Fruit fly (Drosophila melanogaster) whole organism, embryonic: ENCODE data around the gene CG13367.

Experiments
- ATbp ChIP-seq: fragments of 200-800 bp; sonication (Bioruptor generic); optimal IDR thresholded peaks from 2 replicates; lab custom pipeline; 2017; ENCODE audit warnings: missing biosample characterization, mild to moderate bottlenecking, missing genetic modification characterization, missing genetic modification reagents
- Atf6 ChIP-seq: fragments of 200-800 bp; sonication (Bioruptor generic); IDR thresholded peaks from 2 replicates; pipeline ENCODE4 v1.3.6; 2022; ENCODE audit warnings: missing biosample characterization, missing genetic modification characterization
- CG11560 ChIP-seq: fragments of 200-800 bp; sonication (Bioruptor generic); IDR thresholded peaks from 3 replicates; pipeline ENCODE4 v1.3.6; 2022; ENCODE audit warnings: missing biosample characterization, missing genetic modification characterization
- CG12299 ChIP-seq: fragments of 200-800 bp; sonication (Bioruptor generic); optimal IDR thresholded peaks from 2 replicates; lab custom pipeline; 2018; ENCODE audit warnings: missing biosample characterization, mild to moderate bottlenecking, missing genetic modification characterization
- CG14014 ChIP-seq: fragments of 200-800 bp; sonication (Bioruptor generic); IDR thresholded peaks from 2 replicates; pipeline ENCODE4 v1.3.6; 2022; ENCODE audit warnings: missing biosample characterization, missing genetic modification characterization
- CG15479 ChIP-seq: fragments of 200-800 bp; sonication (Bioruptor generic); optimal IDR thresholded peaks from 3 replicates; lab custom pipeline; 2019; ENCODE audit warnings: missing biosample characterization, mild to moderate bottlenecking, missing genetic modification characterization, moderate library complexity
- CG17361 ChIP-seq: fragments of 200-800 bp; sonication (Bioruptor generic); IDR thresholded peaks from 3 replicates; pipeline ENCODE4 v1.3.6; 2022; ENCODE audit warnings: missing biosample characterization, missing genetic modification characterization
- CG2678 ChIP-seq: fragments of 200-800 bp; sonication (Bioruptor generic); optimal IDR thresholded peaks from 3 replicates; lab custom pipeline; 2019; ENCODE audit warnings: missing biosample characterization, mild to moderate bottlenecking, missing genetic modification characterization, moderate library complexity
- CG3847 ChIP-seq: fragments of 200-800 bp; sonication (Bioruptor generic); IDR thresholded peaks from 2 replicates; pipeline ENCODE4 v1.3.6; 2022; ENCODE audit warnings: missing biosample characterization, missing genetic modification characterization
- CG6689 ChIP-seq: fragments of 200-800 bp; sonication (Bioruptor generic); IDR thresholded peaks from 2 replicates; pipeline ENCODE4 v1.3.6; 2022; ENCODE audit warnings: missing biosample characterization, missing genetic modification characterization
- CG6813 ChIP-seq: fragments of 200-800 bp; sonication (Bioruptor generic); optimal IDR thresholded peaks from 2 replicates; lab custom pipeline; 2017; ENCODE audit warnings: missing biosample characterization, missing genetic modification characterization, mild to moderate bottlenecking, moderate library complexity, missing genetic modification reagents
- CG7839 ChIP-seq: fragments of 200-800 bp; sonication (Bioruptor generic); optimal IDR thresholded peaks from 3 replicates; lab custom pipeline; 2018; ENCODE audit warnings: missing biosample characterization, mild to moderate bottlenecking, missing genetic modification characterization, moderate library complexity
- CG8290 ChIP-seq, 3 experiments: fragments of 200-800 bp; sonication (Bioruptor generic); optimal IDR thresholded peaks; 2 replicates each; lab custom pipeline; 2016 to 2019; ENCODE audit warnings: missing biosample characterization in 3 of 3, missing genetic modification characterization in 3 of 3, mild to moderate bottlenecking in 2 of 3, moderate library complexity in 1 of 3
- CG9609 ChIP-seq: fragments of 200-800 bp; sonication (Bioruptor generic); optimal IDR thresholded peaks from 3 replicates; lab custom pipeline; 2016; ENCODE audit warnings: missing biosample characterization, missing genetic modification characterization
- D ChIP-seq, 2 experiments: fragments of 200-800 bp in 1 of 2; fragments of >200 bp in 1 of 2; sonication (Bioruptor generic) in 1 of 2; optimal IDR thresholded peaks; 2 replicates in 1 of 2; 3 replicates in 1 of 2; lab custom pipeline; 2017; ENCODE audit warnings: mild to moderate bottlenecking in 1 of 2, missing biosample characterization in 1 of 2, missing genetic modification characterization in 1 of 2, missing genetic modification reagents in 1 of 2
- Deaf1 ChIP-seq: fragments of 200-800 bp; optimal IDR thresholded peaks from 3 replicates; lab custom pipeline; 2019; ENCODE audit warnings: missing biosample characterization, mild to moderate bottlenecking, missing genetic modification characterization, moderate library complexity
- Dek ChIP-seq: fragments of 200-800 bp; sonication (Bioruptor generic); optimal IDR thresholded peaks from 3 replicates; lab custom pipeline; 2019; ENCODE audit warnings: missing biosample characterization, mild to moderate bottlenecking, missing genetic modification characterization, moderate library complexity
- Dll ChIP-seq: fragments of 200-800 bp; sonication (Bioruptor generic); IDR thresholded peaks from 4 replicates; pipeline ENCODE4 v1.3.6; 2022; ENCODE audit warnings: missing biosample characterization, missing genetic modification characterization; ENCODE audit not compliant: partially characterized antibody
- Dref ChIP-seq: fragments of 200-800 bp; sonication (Bioruptor generic); IDR thresholded peaks from 2 replicates; pipeline ENCODE4 v1.3.6; 2022; ENCODE audit warnings: missing biosample characterization, missing genetic modification characterization
- ERR ChIP-seq: fragments of 200-800 bp; sonication (Bioruptor generic); optimal IDR thresholded peaks from 2 replicates; lab custom pipeline; 2016; ENCODE audit warnings: missing biosample characterization, missing genetic modification characterization
- HLH4C ChIP-seq: fragments of 200-800 bp; sonication (Bioruptor generic); IDR thresholded peaks from 3 replicates; pipeline ENCODE4 v1.3.6; 2022; ENCODE audit warnings: missing biosample characterization, missing genetic modification characterization; ENCODE audit not compliant: partially characterized antibody
- Lhr ChIP-seq: fragments of 200-800 bp; sonication (Bioruptor generic); optimal IDR thresholded peaks from 3 replicates; lab custom pipeline; 2017; ENCODE audit warnings: mild to moderate bottlenecking, missing biosample characterization, missing genetic modification reagents, missing genetic modification characterization
- MESR4 ChIP-seq: fragments of 200-800 bp; sonication (Bioruptor generic); optimal IDR thresholded peaks from 2 replicates; lab custom pipeline; 2018; ENCODE audit warnings: missing biosample characterization, mild to moderate bottlenecking, missing genetic modification characterization, moderate library complexity
- NFAT ChIP-seq: fragments of 200-800 bp; sonication (Bioruptor generic); IDR thresholded peaks from 2 replicates; pipeline ENCODE4 v1.3.6; 2022; ENCODE audit warnings: missing biosample characterization, missing genetic modification characterization
- Sin3A ChIP-seq: fragments of >200 bp; optimal IDR thresholded peaks from 2 replicates; lab custom pipeline; 2018
- Sox102F ChIP-seq: fragments of 200-800 bp; sonication (Bioruptor generic); optimal IDR thresholded peaks from 2 replicates; lab custom pipeline; 2018; ENCODE audit warnings: missing biosample characterization, mild to moderate bottlenecking, missing genetic modification characterization, moderate library complexity
- Spps ChIP-seq: fragments of 200-800 bp; sonication (Bioruptor generic); optimal IDR thresholded peaks from 2 replicates; lab custom pipeline; 2018; ENCODE audit warnings: missing biosample characterization, mild to moderate bottlenecking, missing genetic modification characterization
- ara ChIP-seq: fragments of 200-800 bp; sonication (Bioruptor generic); IDR thresholded peaks from 2 replicates; pipeline ENCODE4 v1.3.6; 2022; ENCODE audit warnings: missing biosample characterization, missing genetic modification characterization
- ash1 ChIP-seq: fragments of 200-800 bp; sonication (Bioruptor generic); optimal IDR thresholded peaks from 2 replicates; lab custom pipeline; 2018; ENCODE audit warnings: missing biosample characterization, mild to moderate bottlenecking, missing genetic modification characterization
- chif ChIP-seq, 2 experiments: fragments of 200-800 bp; sonication (Bioruptor generic); optimal IDR thresholded peaks; 3 replicates each; lab custom pipeline; 2016; ENCODE audit warnings: missing biosample characterization in 2 of 2, missing genetic modification characterization in 2 of 2
- dmrt99B ChIP-seq: fragments of 200-800 bp; sonication (Bioruptor generic); optimal IDR thresholded peaks from 2 replicates; lab custom pipeline; 2018; ENCODE audit warnings: missing biosample characterization, mild to moderate bottlenecking, missing genetic modification characterization, moderate library complexity
- ems ChIP-seq: fragments of 200-800 bp; sonication (Bioruptor generic); optimal IDR thresholded peaks from 3 replicates; lab custom pipeline; 2016; ENCODE audit warnings: missing biosample characterization, missing genetic modification characterization
- esg ChIP-seq: fragments of 200-800 bp; sonication (Bioruptor generic); conservative IDR thresholded peaks from 2 replicates; pipeline ENCODE4 v1.3.6; 2022; ENCODE audit warnings: missing biosample characterization, missing genetic modification characterization
- gce ChIP-seq: fragments of 200-800 bp; sonication (Bioruptor generic); IDR thresholded peaks from 3 replicates; pipeline ENCODE4 v1.3.6; 2022; ENCODE audit warnings: missing biosample characterization, missing genetic modification characterization
- gcm ChIP-seq: fragments of 200-800 bp; sonication (Bioruptor generic); optimal IDR thresholded peaks from 2 replicates; lab custom pipeline; 2019; ENCODE audit warnings: missing biosample characterization, mild to moderate bottlenecking, missing genetic modification characterization, moderate library complexity
- gcm2 ChIP-seq: fragments of 200-800 bp; sonication (Bioruptor generic); optimal IDR thresholded peaks from 2 replicates; lab custom pipeline; 2016; ENCODE audit warnings: missing biosample characterization, missing genetic modification characterization
- gsb-n ChIP-seq: fragments of 200-800 bp; sonication (Bioruptor generic); optimal IDR thresholded peaks from 3 replicates; lab custom pipeline; 2018; ENCODE audit warnings: missing biosample characterization, mild to moderate bottlenecking, missing genetic modification characterization
- lbe ChIP-seq: fragments of 200-800 bp; sonication (Bioruptor generic); optimal IDR thresholded peaks from 2 replicates; lab custom pipeline; 2016; ENCODE audit warnings: missing biosample characterization, mild to moderate bottlenecking, missing genetic modification characterization
- lmd ChIP-seq: fragments of 200-800 bp; sonication (Bioruptor generic); IDR thresholded peaks from 2 replicates; pipeline ENCODE4 v1.3.6; 2022; ENCODE audit warnings: missing biosample characterization, missing genetic modification characterization
- maf-S ChIP-seq: fragments of 200-800 bp; sonication (Bioruptor generic); optimal IDR thresholded peaks from 2 replicates; lab custom pipeline; 2016; ENCODE audit warnings: missing biosample characterization, missing genetic modification characterization
- mam ChIP-seq: fragments of 200-800 bp; sonication (Bioruptor generic); optimal IDR thresholded peaks from 3 replicates; lab custom pipeline; 2016; ENCODE audit warnings: missing biosample characterization, missing genetic modification characterization
- nmo ChIP-seq: fragments of 200-800 bp; sonication (Bioruptor generic); optimal IDR thresholded peaks from 2 replicates; lab custom pipeline; 2018; ENCODE audit warnings: missing biosample characterization, mild to moderate bottlenecking, missing genetic modification characterization, moderate library complexity
- pan ChIP-seq, 4 experiments: fragments of >200 bp in 3 of 4; fragments of 200-800 bp in 1 of 4; sonication (Bioruptor generic) in 1 of 4; optimal IDR thresholded peaks in 3 of 4; IDR thresholded peaks in 1 of 4; 2 replicates each; pipeline versions ENCODE4 v1.3.6 to Lab custom; 2017 to 2022; ENCODE audit warnings: missing biosample characterization in 2 of 4, missing genetic modification characterization in 2 of 4, mixed read lengths in 1 of 4
- peb ChIP-seq: fragments of 200-800 bp; sonication (Bioruptor generic); IDR thresholded peaks from 2 replicates; pipeline ENCODE4 v1.3.6; 2022; ENCODE audit warnings: missing biosample characterization, missing genetic modification characterization
- ranshi ChIP-seq: fragments of 200-800 bp; sonication (Bioruptor generic); IDR thresholded peaks from 2 replicates; pipeline ENCODE4 v1.3.6; 2022; ENCODE audit warnings: missing biosample characterization, missing genetic modification characterization
- sens-2 ChIP-seq: fragments of 200-800 bp; sonication (Bioruptor generic); IDR thresholded peaks from 2 replicates; pipeline ENCODE4 v1.3.6; 2022; ENCODE audit warnings: missing biosample characterization, missing genetic modification characterization
- slbo ChIP-seq: fragments of 200-800 bp; sonication (Bioruptor generic); IDR thresholded peaks from 2 replicates; pipeline ENCODE4 v1.3.6; 2022; ENCODE audit warnings: missing biosample characterization, missing genetic modification characterization
- unc-4 ChIP-seq: fragments of 200-800 bp; sonication (Bioruptor generic); IDR thresholded peaks from 2 replicates; pipeline ENCODE4 v1.3.6; 2022; ENCODE audit warnings: missing biosample characterization, missing genetic modification characterization; ENCODE audit not compliant: partially characterized antibody

Gene CG13367

dm6 chrX:621132-621555, 23.4 kb upstream of the CG13367 start, which contains the start of the genes CG13365 and Vsp37A (continued):
- peak; percentile 17 for TF ChIP-seq ems (GFP tag; lab: Kevin White, UChicago)
- peak; percentile 64 for TF ChIP-seq CG2678 (tag; lab: Kevin White, UChicago)
- peak; percentile 25; the same call in 1 of the 2 replicates for TF ChIP-seq Dref
- TF ChIP-seq slbo (GFP tag; lab: Robert Waterston, UW), result peak; percentile 52
- 0 out of 2 replicates have a peak, but pooled peaks have one; percentile 23 for TF ChIP-seq unc-4 (GFP tag; lab: Robert Waterston, UW)
- no peak for TF ChIP-seq lbe (GFP tag; lab: Kevin White, UChicago)
- no peak for TF ChIP-seq MESR4 (GFP tag; lab: Kevin White, UChicago)
- TF ChIP-seq esg (GFP tag; lab: Robert Waterston, UW), result no peak
- 0 out of 2 replicates have a peak, but pooled peaks have one; percentile 19 for TF ChIP-seq Atf6
- no peak for TF ChIP-seq sens-2 (GFP tag; lab: Robert Waterston, UW)
- no peak for TF ChIP-seq D (optimal IDR thresholded peaks at IDR 0.05; lab: Kevin White, UChicago)
- peak; percentile 11 for TF ChIP-seq D (GFP tag; optimal IDR thresholded peaks at IDR 0.05; lab: Kevin White, UChicago)
- no peak for TF ChIP-seq CG15479 (GFP tag; lab: Kevin White, UChicago)
- TF ChIP-seq CG6689 (GFP tag; lab: Robert Waterston, UW), result peak; percentile 30; the same call in 1 of the 2 replicates
- peak; percentile 18 for TF ChIP-seq gsb-n (tag; lab: Kevin White, UChicago)
- TF ChIP-seq CG14014 (GFP tag; lab: Robert Waterston, UW), result peak; percentile 48; the same call in 1 of the 2 replicates
- no peak for TF ChIP-seq gcm2 (GFP tag; lab: Kevin White, UChicago)
- TF ChIP-seq mam (GFP tag; lab: Kevin White, UChicago), result peak; percentile 44
- TF ChIP-seq maf-S (GFP tag; lab: Kevin White, UChicago), result peak; percentile 25
- TF ChIP-seq Lhr, result peak; percentile 56
- TF ChIP-seq CG8290 (GFP tag; optimal IDR thresholded peaks at IDR 0.05; lab: Kevin White, UChicago), result peak; percentile 9
- TF ChIP-seq CG8290 (tag; optimal IDR thresholded peaks at IDR 0.05; lab: Kevin White, UChicago), result peak in 1 of 2 experiments; percentile 29
- TF ChIP-seq ATbp (GFP tag; lab: Kevin White, UChicago), result peak; percentile 57
- TF ChIP-seq chif (GFP tag; optimal IDR thresholded peaks at IDR 0.05; lab: Kevin White, UChicago), result peak; percentile 21 to 31
- no peak for TF ChIP-seq CG6813 (GFP tag; lab: Kevin White, UChicago)
- TF ChIP-seq gcm (GFP tag; lab: Kevin White, UChicago), result no peak

- TF ChIP-seq HLH4C, result 0 out of 3 replicates have a peak, but pooled peaks have one; percentile 26
- TF ChIP-seq ERR (GFP tag; lab: Kevin White, UChicago), result no peak
- no peak for TF ChIP-seq CG3847
- no peak for TF ChIP-seq pan (optimal IDR thresholded peaks at IDR 0.05; lab: Kevin White, UChicago)
- no peak for TF ChIP-seq pan (GFP tag; optimal IDR thresholded peaks at IDR 0.05 in 1 of 2, IDR thresholded peaks at IDR 0.05 in 1 of 2)
- no peak for TF ChIP-seq ara (GFP tag; lab: Robert Waterston, UW)
- no peak for TF ChIP-seq CG12299
- no peak for TF ChIP-seq Sox102F (GFP tag; lab: Kevin White, UChicago)
- no peak for TF ChIP-seq nmo (GFP tag; lab: Kevin White, UChicago)
- no peak for TF ChIP-seq peb (GFP tag; lab: Robert Waterston, UW)
- no peak for TF ChIP-seq lmd
- 0 out of 4 replicates have a peak, but pooled peaks have one; percentile 25 for TF ChIP-seq Dll (GFP tag; lab: Robert Waterston, UW)
- no peak for TF ChIP-seq CG14014 (GFP tag; lab: Robert Waterston, UW)
- TF ChIP-seq Spps (tag; lab: Kevin White, UChicago), result no peak
- no peak for TF ChIP-seq CG2678 (tag; lab: Kevin White, UChicago)
- no peak for TF ChIP-seq NFAT (GFP tag; lab: Robert Waterston, UW)
- TF ChIP-seq gce (GFP tag; lab: Robert Waterston, UW), result no peak
- TF ChIP-seq CG11560 (tag; lab: Robert Waterston, UW), result no peak
- TF ChIP-seq CG7839 (tag; lab: Kevin White, UChicago), result no peak
- no peak for TF ChIP-seq CG17361 (GFP tag; lab: Robert Waterston, UW)
- no peak for TF ChIP-seq ash1
- no peak for TF ChIP-seq Sin3A (lab: Kevin White, UChicago)
- peak; percentile 20 for TF ChIP-seq Deaf1 (tag; lab: Kevin White, UChicago)
- TF ChIP-seq dmrt99B (tag; lab: Kevin White, UChicago), result no peak
- TF ChIP-seq lbe (GFP tag; lab: Kevin White, UChicago), result no peak
- TF ChIP-seq Dek (tag; lab: Kevin White, UChicago), result no peak
- no peak for TF ChIP-seq ranshi (GFP tag; lab: Robert Waterston, UW)
- TF ChIP-seq CG9609, result no peak
Observed at dm6 chrX:623357-623756, 21.2 kb upstream of the CG13367 start, which contains the start of gene CG13369. TSS of gene CG13369 (plus strand) at chrX:623468.
